Fruit fly (Drosophila melanogaster) whole organism, embryonic: Measurements from ENCODE around the gene CG12078.

ENCODE experiments used
- Atf6 ChIP-seq: fragments of 200-800 bp; sonication (Bioruptor generic); IDR thresholded peaks from 2 replicates; pipeline ENCODE4 v1.3.6; 2022; ENCODE audit warnings: missing biosample characterization, missing genetic modification characterization
- Blimp-1 ChIP-seq: fragments of 200-800 bp; sonication (Bioruptor generic); optimal IDR thresholded peaks from 3 replicates; lab custom pipeline; 2018; ENCODE audit warnings: missing biosample characterization, missing genetic modification characterization, mild to moderate bottlenecking, moderate library complexity, missing genetic modification reagents
- CG1024 ChIP-seq: fragments of 200-800 bp; sonication (Bioruptor generic); IDR thresholded peaks from 2 replicates; pipeline ENCODE4 v1.3.6; 2022; ENCODE audit warnings: missing biosample characterization, missing genetic modification characterization
- CG10565 ChIP-seq: fragments of 200-800 bp; sonication (Bioruptor generic); optimal IDR thresholded peaks from 3 replicates; lab custom pipeline; 2016; ENCODE audit warnings: missing biosample characterization, mild to moderate bottlenecking, missing genetic modification characterization
- CG11085 ChIP-seq: fragments of 200-800 bp; sonication (Bioruptor generic); IDR thresholded peaks from 2 replicates; pipeline ENCODE4 v1.3.6; 2022; ENCODE audit warnings: missing biosample characterization, missing genetic modification characterization
- CG13424 ChIP-seq: fragments of 200-800 bp; sonication (Bioruptor generic); optimal IDR thresholded peaks from 2 replicates; lab custom pipeline; 2019; ENCODE audit warnings: missing biosample characterization, mild to moderate bottlenecking, missing genetic modification characterization, moderate library complexity
- CG13894 ChIP-seq: fragments of 200-800 bp; sonication (Bioruptor generic); optimal IDR thresholded peaks from 3 replicates; lab custom pipeline; 2018; ENCODE audit warnings: missing biosample characterization, mild to moderate bottlenecking, missing genetic modification characterization, moderate library complexity
- CG14710 ChIP-seq: fragments of 200-800 bp; sonication (Bioruptor generic); optimal IDR thresholded peaks from 3 replicates; lab custom pipeline; 2019; ENCODE audit warnings: missing biosample characterization, mild to moderate bottlenecking, missing genetic modification characterization, moderate library complexity
- CG1529 ChIP-seq: fragments of 200-800 bp; sonication (Bioruptor generic); optimal IDR thresholded peaks from 3 replicates; lab custom pipeline; 2018; ENCODE audit warnings: missing biosample characterization, missing genetic modification characterization
- CG17912 ChIP-seq: fragments of 200-800 bp; sonication (Bioruptor generic); optimal IDR thresholded peaks from 2 replicates; lab custom pipeline; 2018; ENCODE audit warnings: missing biosample characterization, mild to moderate bottlenecking, missing genetic modification characterization
- CG33213 ChIP-seq: fragments of 200-800 bp; sonication (Bioruptor generic); optimal IDR thresholded peaks from 3 replicates; lab custom pipeline; 2016; ENCODE audit warnings: missing biosample characterization, missing genetic modification characterization
- CG4707 ChIP-seq: fragments of 200-800 bp; sonication (Bioruptor generic); optimal IDR thresholded peaks from 2 replicates; lab custom pipeline; 2018; ENCODE audit warnings: missing biosample characterization, mild to moderate bottlenecking, missing genetic modification characterization, moderate library complexity
- CG5180 ChIP-seq: fragments of 200-800 bp; sonication (Bioruptor generic); optimal IDR thresholded peaks from 3 replicates; lab custom pipeline; 2017; ENCODE audit warnings: missing biosample characterization, missing genetic modification characterization, mild to moderate bottlenecking, moderate library complexity, missing genetic modification reagents
- CG6175 ChIP-seq: fragments of 200-800 bp; sonication (Bioruptor generic); IDR thresholded peaks from 3 replicates; pipeline ENCODE4 v1.3.6; 2022; ENCODE audit warnings: missing biosample characterization, missing genetic modification characterization
- CG6254 ChIP-seq: fragments of 200-800 bp; sonication (Bioruptor generic); optimal IDR thresholded peaks from 3 replicates; lab custom pipeline; 2017; ENCODE audit warnings: mild to moderate bottlenecking, missing biosample characterization, missing genetic modification reagents, missing genetic modification characterization
- CG7271 ChIP-seq: fragments of 200-800 bp; sonication (Bioruptor generic); optimal IDR thresholded peaks from 2 replicates; lab custom pipeline; 2018; ENCODE audit warnings: missing biosample characterization, mild to moderate bottlenecking, missing genetic modification characterization, moderate library complexity
- CG7745 ChIP-seq: fragments of 200-800 bp; sonication (Bioruptor generic); optimal IDR thresholded peaks from 2 replicates; lab custom pipeline; 2018; ENCODE audit warnings: missing biosample characterization, mild to moderate bottlenecking, missing genetic modification characterization, moderate library complexity
- CG9817 ChIP-seq: fragments of 200-800 bp; sonication (Bioruptor generic); optimal IDR thresholded peaks from 2 replicates; lab custom pipeline; 2018; ENCODE audit warnings: missing biosample characterization, mild to moderate bottlenecking, missing genetic modification characterization, moderate library complexity
- D ChIP-seq, 2 experiments: fragments of 200-800 bp in 1 of 2; fragments of >200 bp in 1 of 2; sonication (Bioruptor generic) in 1 of 2; optimal IDR thresholded peaks; 2 replicates in 1 of 2; 3 replicates in 1 of 2; lab custom pipeline; 2017; ENCODE audit warnings: mild to moderate bottlenecking in 1 of 2, missing biosample characterization in 1 of 2, missing genetic modification characterization in 1 of 2, missing genetic modification reagents in 1 of 2
- Ets65A ChIP-seq: fragments of 200-800 bp; sonication (Bioruptor generic); peaks from one replicate; lab custom pipeline; 2016; ENCODE audit warnings: missing biosample characterization, missing genetic modification characterization
- HLHmδ ChIP-seq: fragments of 200-800 bp; sonication (Bioruptor generic); optimal IDR thresholded peaks from 2 replicates; lab custom pipeline; 2018; ENCODE audit warnings: missing biosample characterization, mild to moderate bottlenecking, missing genetic modification characterization, moderate library complexity
- Hmx ChIP-seq: fragments of 200-800 bp; sonication (Bioruptor generic); optimal IDR thresholded peaks from 2 replicates; lab custom pipeline; 2016; ENCODE audit warnings: missing biosample characterization, missing genetic modification characterization
- Kr ChIP-seq: fragments of 200-800 bp; sonication (Bioruptor generic); optimal IDR thresholded peaks from 2 replicates; lab custom pipeline; 2017; ENCODE audit warnings: missing biosample characterization, mild to moderate bottlenecking, missing genetic modification characterization
- Lpt ChIP-seq: fragments of >200 bp; optimal IDR thresholded peaks from 2 replicates; lab custom pipeline; 2018; ENCODE audit warnings: missing biosample characterization, missing genetic modification characterization
- Nf-YB ChIP-seq: fragments of 200-800 bp; sonication (Bioruptor generic); optimal IDR thresholded peaks from 3 replicates; lab custom pipeline; 2019; ENCODE audit warnings: missing biosample characterization, mild to moderate bottlenecking, missing genetic modification characterization, moderate library complexity
- Opbp ChIP-seq: fragments of 200-800 bp; sonication (Bioruptor generic); IDR thresholded peaks from 3 replicates; pipeline ENCODE4 v1.3.6; 2022; ENCODE audit warnings: missing biosample characterization, missing genetic modification characterization; ENCODE audit not compliant: partially characterized antibody
- Pdp1 ChIP-seq, 2 experiments: fragments of 200-800 bp; sonication (Bioruptor generic); optimal IDR thresholded peaks; 3 replicates each; lab custom pipeline; 2016; ENCODE audit warnings: missing biosample characterization in 2 of 2, missing genetic modification characterization in 2 of 2, mild to moderate bottlenecking in 1 of 2, moderate library complexity in 1 of 2
- Sin3A ChIP-seq: fragments of >200 bp; optimal IDR thresholded peaks from 2 replicates; lab custom pipeline; 2018
- Sox100B ChIP-seq: fragments of 200-800 bp; sonication (Bioruptor generic); optimal IDR thresholded peaks from 3 replicates; lab custom pipeline; 2018; ENCODE audit warnings: missing biosample characterization, mild to moderate bottlenecking, missing genetic modification characterization
- Ssrp ChIP-seq: fragments of 200-800 bp; sonication (Bioruptor generic); optimal IDR thresholded peaks from 2 replicates; lab custom pipeline; 2018; ENCODE audit warnings: missing biosample characterization, mild to moderate bottlenecking, missing genetic modification characterization, moderate library complexity
- bab2 ChIP-seq: fragments of 200-800 bp; sonication (Bioruptor generic); optimal IDR thresholded peaks from 2 replicates; lab custom pipeline; 2016; ENCODE audit warnings: missing biosample characterization, missing genetic modification characterization
- dmrt99B ChIP-seq: fragments of 200-800 bp; sonication (Bioruptor generic); optimal IDR thresholded peaks from 2 replicates; lab custom pipeline; 2018; ENCODE audit warnings: missing biosample characterization, mild to moderate bottlenecking, missing genetic modification characterization, moderate library complexity
- insv ChIP-seq, 2 experiments: fragments of 200-800 bp; sonication (Bioruptor generic); optimal IDR thresholded peaks; 3 replicates each; lab custom pipeline; 2016 to 2018; ENCODE audit warnings: missing biosample characterization in 2 of 2, missing genetic modification characterization in 2 of 2
- kah ChIP-seq: fragments of 200-800 bp; sonication (Bioruptor generic); optimal IDR thresholded peaks from 2 replicates; lab custom pipeline; 2018; ENCODE audit warnings: missing biosample characterization, mild to moderate bottlenecking, missing genetic modification characterization
- lmd ChIP-seq: fragments of 200-800 bp; sonication (Bioruptor generic); IDR thresholded peaks from 2 replicates; pipeline ENCODE4 v1.3.6; 2022; ENCODE audit warnings: missing biosample characterization, missing genetic modification characterization
- lola ChIP-seq, 3 experiments: fragments of >200 bp in 2 of 3; fragments of 200-800 bp in 1 of 3; sonication (Bioruptor generic) in 1 of 3; optimal IDR thresholded peaks; 2 replicates each; lab custom pipeline; 2017 to 2019; ENCODE audit warnings: missing biosample characterization in 3 of 3, missing genetic modification characterization in 3 of 3, mild to moderate bottlenecking in 1 of 3, moderate library complexity in 1 of 3
- nerfin-2 ChIP-seq: fragments of 200-800 bp; sonication (Bioruptor generic); IDR thresholded peaks from 2 replicates; pipeline ENCODE4 v1.3.6; 2022; ENCODE audit warnings: missing biosample characterization, missing genetic modification characterization; ENCODE audit not compliant: partially characterized antibody
- pfk ChIP-seq: fragments of 200-800 bp; sonication (Bioruptor generic); optimal IDR thresholded peaks from 2 replicates; lab custom pipeline; 2018; ENCODE audit warnings: missing biosample characterization, mild to moderate bottlenecking, missing genetic modification characterization, moderate library complexity
- pho ChIP-seq: fragments of 200-800 bp; sonication (Bioruptor generic); optimal IDR thresholded peaks from 2 replicates; lab custom pipeline; 2016; ENCODE audit warnings: missing biosample characterization, missing genetic modification characterization
- sna ChIP-seq: fragments of 200-800 bp; sonication (Bioruptor generic); IDR thresholded peaks from 2 replicates; pipeline ENCODE4 v1.3.6; 2022; ENCODE audit warnings: missing biosample characterization, missing genetic modification characterization; ENCODE audit not compliant: partially characterized antibody
- sr ChIP-seq: fragments of 200-800 bp; sonication (Bioruptor generic); IDR thresholded peaks from 3 replicates; pipeline ENCODE4 v1.3.6; 2022; ENCODE audit warnings: missing biosample characterization, missing genetic modification characterization
- usp ChIP-seq: fragments of >200 bp; optimal IDR thresholded peaks from 2 replicates; lab custom pipeline; 2017; ENCODE audit warnings: missing biosample characterization, missing genetic modification characterization
- vnd ChIP-seq: fragments of 200-800 bp; sonication (Bioruptor generic); IDR thresholded peaks from 3 replicates; pipeline ENCODE4 v1.3.6; 2022; ENCODE audit warnings: missing biosample characterization, missing genetic modification characterization; ENCODE audit not compliant: partially characterized antibody
- wdn ChIP-seq: fragments of 200-800 bp; sonication (Bioruptor generic); IDR thresholded peaks from 2 replicates; pipeline ENCODE4 v1.3.6; 2022; ENCODE audit warnings: missing biosample characterization, missing genetic modification characterization
- zen ChIP-seq: fragments of 200-800 bp; sonication (Bioruptor generic); optimal IDR thresholded peaks from 3 replicates; lab custom pipeline; 2018; ENCODE audit warnings: missing biosample characterization, mild to moderate bottlenecking, missing genetic modification characterization, moderate library complexity
- zen2 ChIP-seq: fragments of 200-800 bp; sonication (Bioruptor generic); IDR thresholded peaks from 3 replicates; pipeline ENCODE4 v1.3.6; 2022; ENCODE audit warnings: missing biosample characterization, missing genetic modification characterization; ENCODE audit not compliant: partially characterized antibody
- zfh1 ChIP-seq: fragments of 200-800 bp; sonication (Bioruptor generic); IDR thresholded peaks from 3 replicates; pipeline ENCODE4 v1.3.6; 2022; ENCODE audit warnings: missing biosample characterization, missing genetic modification characterization

The CG12078 gene

dm6 chr3L:3248714-3249663, 4.9 kb upstream of the CG12078 start (continued):
- TF ChIP-seq lola (GFP tag; optimal IDR thresholded peaks at IDR 0.05; lab: Kevin White, UChicago) (no peak), pho (no peak), dmrt99B (tag; lab: Kevin White, UChicago) (peak; percentile 62), usp (no peak), CG1024 (GFP tag; lab: Robert Waterston, UW) (0 out of 2 replicates have a peak, but pooled peaks have one; percentile 22), Sin3A (lab: Kevin White, UChicago) (no peak), lmd (peak; percentile 33; the same call in 1 of the 2 replicates), zen (tag; lab: Kevin White, UChicago) (no peak), CG13424 (tag; lab: Kevin White, UChicago) (peak; percentile 65), CG7745 (tag; lab: Kevin White, UChicago) (no peak), D (optimal IDR thresholded peaks at IDR 0.05; lab: Kevin White, UChicago) (no peak), D (GFP tag; optimal IDR thresholded peaks at IDR 0.05; lab: Kevin White, UChicago) (peak; percentile 29), CG4707 (GFP tag; lab: Kevin White, UChicago) (no peak), Ssrp (tag; lab: Kevin White, UChicago) (peak; percentile 67), Opbp (GFP tag; lab: Robert Waterston, UW) (no peak), Pdp1 (GFP tag; optimal IDR thresholded peaks at IDR 0.05; lab: Kevin White, UChicago) (peak in 1 of 2 experiments; percentile 19), CG9817 (tag; lab: Kevin White, UChicago) (no peak), kah (GFP tag; lab: Kevin White, UChicago) (no peak), nerfin-2 (no peak), CG6254 (GFP tag; lab: Kevin White, UChicago) (peak; percentile 34), Hmx (GFP tag; lab: Kevin White, UChicago) (peak; percentile 2), zen2 (GFP tag; lab: Robert Waterston, UW) (no peak), insv (GFP tag; optimal IDR thresholded peaks at IDR 0.05; lab: Kevin White, UChicago) (no peak), CG1529 (peak; percentile 39), sna (GFP tag; lab: Robert Waterston, UW) (no peak), Nf-YB (GFP tag; lab: Kevin White, UChicago) (peak; percentile 5), Blimp-1 (GFP tag; lab: Kevin White, UChicago) (peak; percentile 36), CG17912 (no peak), CG5180 (GFP tag; lab: Kevin White, UChicago) (no peak), wdn (GFP tag; lab: Robert Waterston, UW) (no peak), Atf6 (GFP tag; lab: Robert Waterston, UW) (peak; percentile 33; the same call in 1 of the 2 replicates), CG11085 (no peak), CG6175 (GFP tag; lab: Robert Waterston, UW) (no peak), Sox100B (GFP tag; lab: Kevin White, UChicago) (peak; percentile 68), HLHmδ (GFP tag; lab: Kevin White, UChicago) (no peak), CG14710 (tag; lab: Kevin White, UChicago) (peak; percentile 3), zfh1 (GFP tag; lab: Robert Waterston, UW) (no peak), CG7271 (no peak), CG33213 (GFP tag; lab: Kevin White, UChicago) (no peak), CG13894 (tag; lab: Kevin White, UChicago) (no peak), Kr (GFP tag; lab: Kevin White, UChicago) (no peak), Lpt (GFP tag; lab: Kevin White, UChicago) (no peak), sr (GFP tag; lab: Robert Waterston, UW) (no peak), Ets65A (GFP tag; lab: Kevin White, UChicago) (peak; percentile 92), CG10565 (GFP tag; lab: Kevin White, UChicago) (no peak), bab2 (GFP tag; lab: Kevin White, UChicago) (no peak), pfk (no peak), vnd (GFP tag; lab: Robert Waterston, UW) (no peak)
